Fruit fly (Drosophila melanogaster) whole organism: ENCODE measurements around the gene CG14397.

ENCODE experiments used
- pan ChIP-seq: fragments of >200 bp; optimal IDR thresholded peaks from 2 replicates; lab custom pipeline; 2017
- usp ChIP-seq: fragments of >200 bp; optimal IDR thresholded peaks from 2 replicates; lab custom pipeline; 2017; ENCODE audit warnings: missing biosample characterization, missing genetic modification characterization, mixed read lengths

DNA sequence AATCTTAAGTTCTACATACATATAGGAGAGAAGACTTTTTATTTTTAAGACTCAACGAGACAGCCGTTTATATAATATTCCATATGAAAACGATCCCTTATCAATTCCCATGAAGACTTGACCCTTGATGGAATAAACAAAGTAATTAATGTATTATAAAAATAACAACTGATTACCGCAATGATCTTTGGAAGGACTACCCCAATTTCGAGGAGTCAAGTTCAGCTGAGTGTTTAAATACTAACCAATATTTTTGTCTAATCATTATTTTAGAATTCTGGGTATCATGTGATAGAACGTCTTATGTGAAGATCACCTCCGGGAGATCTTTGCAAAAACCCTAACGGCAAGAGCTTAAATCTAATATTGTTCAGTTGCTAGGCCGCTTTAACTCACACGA, 6.8 kb downstream of the CG14397 start:
- TF ChIP-seq usp (GFP tag; lab: Kevin White, UChicago) = no peak
- TF ChIP-seq pan (lab: Kevin White, UChicago) = no peak
